Worm (Caenorhabditis elegans): Measurements from ENCODE around the gene nhr-257.

nhr-257 gene

DNA sequence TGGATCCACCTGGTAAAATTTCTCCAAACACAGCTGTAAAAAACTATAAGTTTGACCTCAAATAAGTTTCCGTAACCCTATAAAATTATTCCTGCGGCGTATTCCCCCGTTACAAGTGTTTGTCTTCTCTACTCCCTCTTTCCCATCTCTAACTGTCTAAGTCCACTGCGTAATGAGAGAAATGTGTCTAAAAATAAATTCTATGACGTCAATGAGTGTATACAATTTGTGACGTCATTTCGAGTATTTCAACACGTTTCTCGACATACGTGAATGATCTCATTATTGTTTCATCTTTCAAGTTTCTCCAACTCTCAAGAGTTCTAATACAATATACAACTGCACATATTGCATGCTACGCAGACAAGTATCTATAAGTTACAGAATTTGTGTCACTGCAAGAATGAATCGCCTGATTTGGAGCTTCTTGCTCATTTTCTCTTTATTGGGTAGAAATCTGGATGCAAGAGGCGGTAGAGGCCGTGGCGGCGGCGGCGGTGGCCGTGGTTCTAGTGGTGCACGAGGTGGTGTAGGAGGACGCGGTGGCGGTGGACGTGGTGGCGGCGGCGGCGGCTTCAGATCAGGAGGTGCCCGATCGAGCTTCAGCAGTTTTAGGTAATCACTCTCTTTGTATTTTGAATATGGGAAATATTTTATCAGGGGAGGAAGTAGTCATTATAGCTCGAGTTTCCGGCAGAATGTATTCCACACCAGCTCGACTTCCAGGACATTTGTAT, 45.2 kb downstream of the nhr-257 start, which contains the start of gene F53C3.6 (continued):
- TF ChIP-seq nhr-84 (tag; optimal IDR thresholded peaks at IDR 0.05) = no peak
- TF ChIP-seq nhr-47 (tag; optimal IDR thresholded peaks at IDR 0.05) = peak; percentile 81
- TF ChIP-seq egl-13 (tag; optimal IDR thresholded peaks at IDR 0.05) = peak; percentile 64
- TF ChIP-seq ztf-11 (tag; optimal IDR thresholded peaks at IDR 0.05) = no peak
- peak; percentile 26 for TF ChIP-seq snpc-4 (tag; optimal IDR thresholded peaks at IDR 0.05)
- peak; percentile 64 for TF ChIP-seq nhr-20 (tag; optimal IDR thresholded peaks at IDR 0.05)
- no peak for TF ChIP-seq Y116A8C.19 (tag; optimal IDR thresholded peaks at IDR 0.05; ENCODE audit: borderline replicate concordance)
- peak; percentile 4 for TF ChIP-seq elt-2 (tag; optimal IDR thresholded peaks at IDR 0.05)
- TF ChIP-seq nhr-11 (tag; optimal IDR thresholded peaks at IDR 0.05) = peak; percentile 24
- TF ChIP-seq blmp-1 (tag; optimal IDR thresholded peaks at IDR 0.05) = peak; percentile 41
- TF ChIP-seq lin-13 (GFP tag; optimal IDR thresholded peaks at IDR 0.05) = peak; percentile 51
- TF ChIP-seq egl-27 (tag; optimal IDR thresholded peaks at IDR 0.05) = peak; percentile 50 to 67
- TF ChIP-seq fkh-10 (GFP tag; optimal IDR thresholded peaks at IDR 0.05) = no peak
- no peak for TF ChIP-seq ceh-63 (GFP tag; optimal IDR thresholded peaks at IDR 0.05)
- TF ChIP-seq mef-2 (tag; optimal IDR thresholded peaks at IDR 0.05) = peak; percentile 98
- no peak for TF ChIP-seq F16B12.6 (tag; optimal IDR thresholded peaks at IDR 0.05)
- no peak for TF ChIP-seq hpl-2 (GFP tag; optimal IDR thresholded peaks at IDR 0.05)
- peak; percentile 64 for TF ChIP-seq xbp-1 (tag; optimal IDR thresholded peaks at IDR 0.05)
- peak; percentile 65 for TF ChIP-seq tbx-2 (tag; optimal IDR thresholded peaks at IDR 0.05)
- no peak for TF ChIP-seq nhr-12 (tag; optimal IDR thresholded peaks at IDR 0.05)
- no peak for TF ChIP-seq unc-62 (GFP tag; optimal IDR thresholded peaks at IDR 0.05)
- peak; percentile 91 for TF ChIP-seq nhr-71 (tag; optimal IDR thresholded peaks at IDR 0.05)
- TF ChIP-seq unc-86 (tag; optimal IDR thresholded peaks at IDR 0.05) = peak; percentile 67
- peak; percentile 71 for TF ChIP-seq dsc-1 (tag; optimal IDR thresholded peaks at IDR 0.05)
- TF ChIP-seq pax-3 (tag; optimal IDR thresholded peaks at IDR 0.05) = peak; percentile 11
- peak; percentile 71 for TF ChIP-seq ces-1 (GFP tag; optimal IDR thresholded peaks at IDR 0.05)
- peak; percentile 28 for TF ChIP-seq jun-1 (tag; optimal IDR thresholded peaks at IDR 0.05)
- no peak for TF ChIP-seq nhr-76 (tag; optimal IDR thresholded peaks at IDR 0.05)
- no peak for TF ChIP-seq hlh-17 (GFP tag; optimal IDR thresholded peaks at IDR 0.05; ENCODE audit: borderline replicate concordance)
- peak; percentile 70 for TF ChIP-seq skn-1 (tag; optimal IDR thresholded peaks at IDR 0.05)
- peak; percentile 61 for TF ChIP-seq snu-23 (GFP tag; optimal IDR thresholded peaks at IDR 0.05)
- peak; percentile 63 to 67 for TF ChIP-seq efl-1 (optimal IDR thresholded peaks at IDR 0.05)
- peak; percentile 42 to 87 for TF ChIP-seq efl-1 (GFP tag; optimal IDR thresholded peaks at IDR 0.05 in 1 of 2)
- no peak for TF ChIP-seq zag-1 (tag; optimal IDR thresholded peaks at IDR 0.05)
- peak; percentile 89 for TF ChIP-seq nhr-85 (tag)
- peak in 2 of 3 experiments; percentile 36 to 67 for TF ChIP-seq ceh-82 (tag; optimal IDR thresholded peaks at IDR 0.05)

DNA sequence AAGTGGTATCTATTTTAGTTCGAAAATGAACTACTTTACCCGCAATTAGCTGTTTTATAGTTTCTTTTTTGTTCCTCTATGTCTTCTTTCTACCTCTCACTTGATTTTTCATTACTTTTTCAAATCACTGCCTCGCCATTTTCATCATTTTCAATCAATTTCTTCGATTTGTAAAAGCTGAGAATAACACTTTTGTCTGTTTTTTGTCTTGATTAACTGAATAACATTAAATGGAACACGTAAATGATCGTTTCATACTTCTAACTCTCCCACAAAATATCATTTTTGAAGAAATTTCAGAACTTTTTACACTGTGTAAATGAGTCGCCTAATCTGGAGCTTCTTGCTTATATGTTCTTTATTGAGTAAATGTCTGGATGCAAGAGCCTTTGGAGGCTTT, 48.4 kb downstream of the nhr-257 start, which contains the start of gene F53C3.4:
Gene F53C3.4 (plus strand): TSS at position 301 of the 400 bp plus-strand sequence.
- TF ChIP-seq vab-15 (tag; optimal IDR thresholded peaks at IDR 0.05) = no peak
- no peak for TF ChIP-seq nhr-85 (tag)

- TF ChIP-seq ceh-63 (GFP tag; optimal IDR thresholded peaks at IDR 0.05) (no peak), unc-62 (GFP tag; optimal IDR thresholded peaks at IDR 0.05) (no peak), ceh-88 (GFP tag; IDR thresholded peaks at IDR 0.05) (no peak), nhr-237 (tag; optimal IDR thresholded peaks at IDR 0.05) (no peak), lin-39 (tag; optimal IDR thresholded peaks at IDR 0.05) (no peak), aha-1 (tag; optimal IDR thresholded peaks at IDR 0.05) (no peak), xbp-1 (tag; optimal IDR thresholded peaks at IDR 0.05) (no peak)
These were observed 50.0 kb downstream of the nhr-257 start, which contains the start of gene F53C3.3 for ce11 chrII:3902798-3903197. Gene F53C3.3 (plus strand): TSS chrII:3902856.

All from whole organism, L1 larva.